Fruit fly (Drosophila melanogaster) Kc167 (cell line): ENCODE data around the gene PK2-R1.

ENCODE experiments used
- Myc ChIP-seq: fragments of >200 bp; optimal IDR thresholded peaks from 2 replicates; lab custom pipeline; 2017; ENCODE audit warnings: missing external identifiers
- Sin3A ChIP-seq: fragments of >200 bp; optimal IDR thresholded peaks from 2 replicates; lab custom pipeline; 2018; ENCODE audit warnings: missing external identifiers
- h ChIP-seq: fragments of >200 bp; optimal IDR thresholded peaks from 3 replicates; lab custom pipeline; 2018; ENCODE audit warnings: missing external identifiers
- insv ChIP-seq: fragments of >200 bp; optimal IDR thresholded peaks from 3 replicates; lab custom pipeline; 2018; ENCODE audit warnings: missing external identifiers
- psq ChIP-seq: fragments of >200 bp; optimal IDR thresholded peaks from 2 replicates; lab custom pipeline; 2017; ENCODE audit warnings: missing external identifiers
- ttk ChIP-seq: sonication (Bioruptor generic); optimal IDR thresholded peaks from 2 replicates; lab custom pipeline; 2017; ENCODE audit warnings: missing external identifiers

The PK2-R1 gene

dm6 chr3R:13390490-13390889, 52.4 kb downstream of the PK2-R1 start:
- TF ChIP-seq psq (no peak), Sin3A (no peak), ttk (lab: Kevin White, UChicago) (no peak), h (lab: Kevin White, UChicago) (no peak), insv (lab: Kevin White, UChicago) (no peak), Myc (no peak)

- no peak for TF ChIP-seq h (lab: Kevin White, UChicago)
- TF ChIP-seq ttk (lab: Kevin White, UChicago) = no peak
- TF ChIP-seq Sin3A = no peak
- no peak for TF ChIP-seq insv (lab: Kevin White, UChicago)
- no peak for TF ChIP-seq Myc
- no peak for TF ChIP-seq psq
Observed at dm6 chr3R:13393009-13393408, 54.9 kb downstream of the PK2-R1 start.
